Fruit fly (Drosophila melanogaster) whole organism, prepupa: ENCODE data around the gene Ada2a.

ENCODE experiments used
- CG15336 ChIP-seq: fragments of 200-800 bp; sonication (Bioruptor generic); IDR thresholded peaks from 2 replicates; pipeline ENCODE4 v1.3.6; 2022; ENCODE audit warnings: missing biosample characterization, missing genetic modification characterization
- CG31627 ChIP-seq: fragments of 200-800 bp; sonication (Bioruptor generic); optimal IDR thresholded peaks from 3 replicates; lab custom pipeline; 2016; ENCODE audit warnings: missing biosample characterization, missing genetic modification characterization
- CG8319 ChIP-seq: fragments of 200-800 bp; sonication (Bioruptor generic); optimal IDR thresholded peaks from 3 replicates; lab custom pipeline; 2016; ENCODE audit warnings: missing biosample characterization, missing genetic modification characterization
- CG8632 ChIP-seq: fragments of 200-800 bp; sonication (Bioruptor generic); optimal IDR thresholded peaks from 3 replicates; lab custom pipeline; 2016; ENCODE audit warnings: missing biosample characterization, missing genetic modification characterization
- Ets21C ChIP-seq: fragments of 200-800 bp; sonication (Bioruptor generic); optimal IDR thresholded peaks from 3 replicates; lab custom pipeline; 2016; ENCODE audit warnings: missing biosample characterization, missing genetic modification characterization
- Met ChIP-seq: fragments of 200-800 bp; sonication (Bioruptor generic); optimal IDR thresholded peaks from 3 replicates; lab custom pipeline; 2016; ENCODE audit warnings: missing biosample characterization, missing genetic modification characterization
- OdsH ChIP-seq: fragments of 200-800 bp; sonication (Bioruptor generic); optimal IDR thresholded peaks from 3 replicates; lab custom pipeline; 2016; ENCODE audit warnings: missing biosample characterization, missing genetic modification characterization
- Smox ChIP-seq: fragments of 200-800 bp; sonication (Bioruptor generic); optimal IDR thresholded peaks from 3 replicates; lab custom pipeline; 2016; ENCODE audit warnings: missing biosample characterization, missing genetic modification characterization
- fd85E ChIP-seq: fragments of 200-800 bp; sonication (Bioruptor generic); optimal IDR thresholded peaks from 3 replicates; lab custom pipeline; 2016; ENCODE audit warnings: missing biosample characterization, missing genetic modification characterization
- ss ChIP-seq, 2 experiments: fragments of 200-800 bp; sonication (Bioruptor generic); optimal IDR thresholded peaks; 2 replicates in 1 of 2; 3 replicates in 1 of 2; lab custom pipeline; 2017 to 2018; ENCODE audit warnings: mild to moderate bottlenecking in 2 of 2, missing biosample characterization in 2 of 2, missing genetic modification characterization in 2 of 2, moderate library complexity in 1 of 2

DNA sequence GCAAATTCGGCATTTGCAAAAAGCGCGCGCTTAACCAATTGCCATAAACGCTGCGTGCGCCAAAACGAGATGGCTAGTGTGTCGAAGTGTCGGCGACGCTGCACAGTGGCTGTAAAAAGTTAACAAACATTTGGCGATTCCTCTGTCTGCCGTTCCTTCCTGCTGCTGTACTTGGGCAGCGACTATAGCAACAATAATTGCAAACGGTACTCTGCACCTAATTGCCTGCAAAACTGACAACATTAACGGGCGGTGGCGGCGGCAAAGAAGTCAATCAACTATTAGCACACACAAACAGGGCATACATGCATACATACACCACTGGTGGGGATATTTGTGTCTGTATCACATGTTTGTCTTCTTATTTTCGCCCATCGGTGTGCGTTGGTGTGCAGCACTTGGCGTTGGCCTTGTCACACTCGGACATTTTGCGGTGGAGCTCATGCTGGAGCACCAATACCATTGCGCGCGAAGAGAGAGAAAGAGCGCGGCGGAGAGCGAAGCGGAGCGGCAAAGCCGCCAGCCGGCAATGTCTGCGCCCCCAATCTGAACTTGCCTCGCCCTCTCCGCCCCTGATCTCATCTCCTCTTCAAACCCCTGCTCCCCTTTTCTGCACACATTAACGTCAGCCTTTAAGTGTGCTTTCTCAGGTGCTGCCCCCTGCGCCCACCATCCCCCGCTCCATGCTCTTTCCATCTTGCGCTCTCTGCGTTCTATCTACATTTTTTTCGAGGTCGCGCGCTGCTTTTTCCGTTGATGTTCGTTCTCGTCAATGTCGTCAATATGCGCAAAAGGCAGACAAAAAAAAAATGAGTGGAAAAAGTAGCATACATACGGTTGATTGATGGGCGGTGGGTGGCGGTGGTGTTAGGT, 10.9 kb downstream of the Ada2a start:
- TF ChIP-seq ss (GFP tag; optimal IDR thresholded peaks at IDR 0.05; lab: Kevin White, UChicago), result no peak
- TF ChIP-seq Met (GFP tag; lab: Kevin White, UChicago), result no peak
- TF ChIP-seq OdsH (GFP tag; lab: Kevin White, UChicago), result no peak
- no peak for TF ChIP-seq CG31627 (GFP tag; lab: Kevin White, UChicago)
- no peak for TF ChIP-seq CG15336
- TF ChIP-seq Smox (GFP tag; lab: Kevin White, UChicago), result no peak
- TF ChIP-seq CG8632 (GFP tag; lab: Kevin White, UChicago), result no peak
- no peak for TF ChIP-seq CG8319 (GFP tag; lab: Kevin White, UChicago)
- TF ChIP-seq fd85E (GFP tag; lab: Kevin White, UChicago), result no peak
- TF ChIP-seq Ets21C (GFP tag; lab: Kevin White, UChicago), result no peak
